Fruit fly (Drosophila melanogaster) Kc167 (cell line): ENCODE results near the gene Gmd.

Experiments used
- Myc ChIP-seq: fragments of >200 bp; optimal IDR thresholded peaks from 2 replicates; lab custom pipeline; 2017; ENCODE audit warnings: missing external identifiers
- Sin3A ChIP-seq: fragments of >200 bp; optimal IDR thresholded peaks from 2 replicates; lab custom pipeline; 2018; ENCODE audit warnings: missing external identifiers
- h ChIP-seq: fragments of >200 bp; optimal IDR thresholded peaks from 3 replicates; lab custom pipeline; 2018; ENCODE audit warnings: missing external identifiers
- insv ChIP-seq: fragments of >200 bp; optimal IDR thresholded peaks from 3 replicates; lab custom pipeline; 2018; ENCODE audit warnings: missing external identifiers
- psq ChIP-seq: fragments of >200 bp; optimal IDR thresholded peaks from 2 replicates; lab custom pipeline; 2017; ENCODE audit warnings: missing external identifiers
- ttk ChIP-seq: sonication (Bioruptor generic); optimal IDR thresholded peaks from 2 replicates; lab custom pipeline; 2017; ENCODE audit warnings: missing external identifiers

The Gmd gene

DNA sequence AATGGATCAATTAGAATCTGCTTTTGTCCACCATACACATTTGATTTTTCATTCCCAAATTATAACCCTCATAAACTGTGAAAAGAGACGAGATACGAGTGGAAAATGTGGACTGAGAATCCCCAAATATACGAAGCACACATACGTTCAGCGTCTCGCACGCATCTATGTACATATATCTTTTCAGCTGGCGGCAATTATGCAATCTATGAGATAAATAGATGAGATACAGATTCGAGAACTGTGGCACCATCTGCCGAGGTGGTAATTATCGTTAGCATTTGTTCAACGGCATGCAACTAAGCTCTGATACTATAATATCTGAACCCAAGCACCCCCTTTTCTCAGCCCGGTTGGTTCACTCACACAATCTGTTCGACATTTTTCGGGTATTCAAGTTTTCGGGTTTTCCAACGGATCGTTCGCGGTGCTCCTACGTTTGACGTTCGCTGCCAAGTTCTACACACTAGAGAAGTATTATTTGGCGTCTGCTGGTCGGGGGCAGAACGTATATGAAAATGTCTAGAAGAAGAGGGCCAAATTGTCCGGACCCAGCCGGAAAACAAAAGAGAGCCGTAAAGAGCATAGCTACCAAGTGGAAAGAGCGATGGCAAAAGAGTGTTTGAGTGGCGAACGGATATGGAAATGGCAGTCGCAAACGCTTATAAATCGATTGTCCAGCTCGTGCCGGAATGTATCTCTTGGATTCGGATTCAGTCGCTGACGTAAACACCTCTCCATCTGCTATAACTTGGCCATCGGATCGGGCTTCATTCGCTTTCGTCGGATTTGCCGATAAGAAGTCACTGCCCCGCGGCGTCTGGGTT lies 18.4 kb upstream of the Gmd start:
- no peak for TF ChIP-seq h (lab: Kevin White, UChicago)
- no peak for TF ChIP-seq insv (lab: Kevin White, UChicago)
- no peak for TF ChIP-seq ttk (lab: Kevin White, UChicago)
- TF ChIP-seq psq (lab: Kevin White, UChicago) = no peak
- TF ChIP-seq Myc (lab: Kevin White, UChicago) = no peak
- no peak for TF ChIP-seq Sin3A (lab: Kevin White, UChicago)

DNA sequence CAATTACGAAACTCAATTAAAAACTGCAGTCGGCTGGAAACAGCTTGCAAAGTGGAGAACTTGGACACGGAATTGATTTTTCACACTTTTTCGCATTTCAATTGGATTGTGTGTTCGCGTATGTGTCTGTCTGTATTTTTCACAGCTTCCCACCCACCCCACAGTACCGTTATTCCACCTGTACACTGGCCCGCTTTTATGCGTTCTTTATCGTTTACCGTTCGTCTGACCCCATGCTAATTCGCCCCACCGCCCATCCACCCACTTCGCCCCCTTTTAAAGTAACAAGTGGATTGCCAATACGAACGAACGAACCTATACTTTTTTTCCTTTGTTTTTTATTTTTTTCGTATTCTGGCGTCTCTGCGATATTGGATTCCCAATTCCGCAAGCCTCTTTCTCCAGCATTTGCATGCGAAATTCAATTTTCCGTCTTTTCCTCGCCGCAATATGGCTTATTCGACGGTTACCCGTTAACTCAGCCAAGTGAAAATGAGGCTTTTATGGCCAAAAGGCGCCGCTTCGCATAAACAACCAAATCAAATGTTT lies 5.3 kb upstream of the Gmd start:
- no peak for TF ChIP-seq insv (lab: Kevin White, UChicago)
- TF ChIP-seq Sin3A (lab: Kevin White, UChicago) = no peak
- no peak for TF ChIP-seq h (lab: Kevin White, UChicago)
- TF ChIP-seq psq (lab: Kevin White, UChicago) = no peak
- no peak for TF ChIP-seq Myc (lab: Kevin White, UChicago)
- TF ChIP-seq ttk (lab: Kevin White, UChicago) = no peak

DNA sequence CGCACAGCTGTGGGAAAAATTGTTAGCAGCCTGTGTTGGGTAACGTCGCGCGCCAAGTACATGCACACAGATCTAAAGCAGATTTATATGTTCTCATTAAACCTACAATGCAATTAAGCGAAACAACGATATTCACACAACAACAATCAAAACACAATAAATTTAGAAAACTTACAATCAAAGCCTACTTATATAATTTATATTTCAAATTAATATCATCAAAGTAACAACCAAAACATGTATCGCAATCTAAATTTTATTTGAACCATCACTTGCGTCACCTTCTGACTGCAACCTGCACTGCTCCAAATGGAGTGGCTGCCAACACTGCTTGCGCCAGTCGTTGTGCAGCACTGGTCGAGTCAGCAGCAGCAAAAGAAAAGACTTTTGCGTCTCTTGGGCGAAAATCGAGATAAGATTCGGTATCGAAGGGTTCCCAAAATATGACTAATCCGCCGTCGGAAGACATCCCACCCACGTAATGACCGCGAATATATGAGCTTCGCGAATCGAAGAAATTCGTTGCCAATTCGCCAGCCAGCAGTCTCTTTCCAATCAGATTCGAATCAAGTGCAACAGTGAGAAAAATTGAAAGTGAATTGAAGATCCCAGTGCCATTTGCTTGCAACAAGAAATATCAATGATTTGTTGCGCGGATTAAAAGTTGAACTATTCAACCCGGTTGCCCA lies 4.6 kb upstream of the Gmd start, which contains the start of the genes CG8892 and CG34126:
CG8892 (minus strand) TSS at position 315 of the 689 bp plus-strand sequence.
CG34126 (plus strand) TSS at position 337 of the 689 bp plus-strand sequence.
- TF ChIP-seq Myc (lab: Kevin White, UChicago) (no peak), insv (lab: Kevin White, UChicago) (no peak), h (lab: Kevin White, UChicago) (no peak), ttk (lab: Kevin White, UChicago) (no peak), Sin3A (lab: Kevin White, UChicago) (no peak), psq (lab: Kevin White, UChicago) (no peak)

DNA sequence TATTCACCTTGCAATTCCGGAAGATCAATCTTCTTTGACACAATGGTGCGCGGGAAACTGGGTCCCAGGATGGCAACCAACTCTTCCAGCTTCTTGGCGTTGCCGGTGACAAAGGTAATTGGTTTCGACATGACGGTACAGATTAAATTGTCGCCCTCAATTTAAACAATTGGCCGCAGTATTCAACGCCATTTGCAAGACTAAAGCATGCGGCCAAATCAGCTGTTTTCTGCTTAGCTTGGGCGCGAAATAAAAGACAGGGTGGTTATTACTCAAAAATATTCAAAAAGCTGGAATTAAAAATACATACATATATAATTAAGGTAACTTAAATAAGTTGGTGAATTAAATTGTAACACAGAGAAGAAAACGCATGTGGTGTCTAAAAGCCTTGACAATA lies 2.3 kb upstream of the Gmd start, which contains the start of gene CG8891:
CG8891 (minus strand) TSS at position 242 of the 400 bp plus-strand sequence.
- TF ChIP-seq Sin3A (lab: Kevin White, UChicago) = no peak
- TF ChIP-seq ttk (lab: Kevin White, UChicago) = no peak
- no peak for TF ChIP-seq h (lab: Kevin White, UChicago)
- no peak for TF ChIP-seq psq (lab: Kevin White, UChicago)
- no peak for TF ChIP-seq Myc (lab: Kevin White, UChicago)

DNA sequence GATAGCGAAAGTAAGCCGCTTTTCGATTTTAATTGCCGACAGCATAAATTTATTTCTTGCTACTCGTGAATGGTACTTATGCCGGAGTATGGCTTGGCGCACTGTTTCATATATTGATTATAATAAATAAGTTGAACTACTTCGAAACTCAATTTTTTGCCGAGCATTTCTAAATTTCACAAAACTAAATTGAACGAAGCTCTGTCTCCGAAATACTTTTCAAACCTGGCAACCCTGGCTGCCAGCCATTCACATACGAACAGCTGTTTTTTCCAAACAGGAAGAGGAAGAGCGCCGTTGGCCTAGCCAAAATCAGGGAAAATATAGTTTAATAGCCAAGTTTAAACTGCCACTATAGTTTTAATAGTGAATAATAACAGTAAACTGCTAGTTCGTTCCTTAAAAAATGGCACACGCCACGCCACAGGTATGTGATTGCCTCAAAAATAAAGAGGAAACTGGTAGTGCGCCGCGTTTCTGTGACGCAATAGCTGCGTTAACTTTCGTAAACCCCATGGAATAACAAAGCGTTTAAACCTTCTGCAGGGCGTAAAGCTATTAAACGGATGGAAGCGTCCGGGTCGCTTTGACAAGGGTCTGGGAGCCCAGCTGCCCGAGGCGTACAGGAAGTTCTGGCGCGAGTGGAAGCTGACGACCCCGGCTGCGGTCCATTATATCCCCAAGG lies 3.0 kb downstream of the Gmd start, which contains the start of gene mRpL28:
mRpL28 (plus strand) TSS at position 246 of the 685 bp plus-strand sequence.
- TF ChIP-seq insv (lab: Kevin White, UChicago) (no peak), psq (lab: Kevin White, UChicago) (no peak), Myc (lab: Kevin White, UChicago) (no peak), Sin3A (lab: Kevin White, UChicago) (no peak), ttk (lab: Kevin White, UChicago) (no peak), h (lab: Kevin White, UChicago) (no peak)

DNA sequence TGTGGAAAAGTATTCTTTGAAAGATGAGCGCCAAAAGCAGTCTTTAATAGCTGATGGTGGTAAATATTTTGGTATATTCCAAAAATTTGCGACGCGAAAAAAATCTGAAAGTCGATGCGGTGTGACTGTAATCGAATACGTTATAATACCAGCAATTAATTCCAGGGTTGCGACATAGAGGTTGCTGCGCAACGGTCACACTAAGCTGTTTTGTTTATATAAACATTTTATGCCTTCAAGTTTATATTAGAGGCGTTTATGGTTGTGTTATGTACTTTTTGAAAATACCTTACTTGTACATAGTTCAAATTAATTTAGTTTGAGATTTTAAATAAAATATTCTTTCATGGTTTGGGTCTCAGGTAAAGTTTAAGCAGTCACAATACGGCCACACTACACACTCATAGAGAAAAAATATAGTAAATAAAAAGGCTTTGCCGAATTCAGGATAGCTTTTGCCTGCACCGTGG lies 5.5 kb downstream of the Gmd start, which contains the start of gene CG14043:
CG14043 (plus strand) TSS at position 374 of the 470 bp plus-strand sequence.
- TF ChIP-seq Sin3A (lab: Kevin White, UChicago) (no peak), psq (lab: Kevin White, UChicago) (no peak), h (lab: Kevin White, UChicago) (no peak), Myc (lab: Kevin White, UChicago) (no peak), ttk (lab: Kevin White, UChicago) (no peak), insv (lab: Kevin White, UChicago) (no peak)

DNA sequence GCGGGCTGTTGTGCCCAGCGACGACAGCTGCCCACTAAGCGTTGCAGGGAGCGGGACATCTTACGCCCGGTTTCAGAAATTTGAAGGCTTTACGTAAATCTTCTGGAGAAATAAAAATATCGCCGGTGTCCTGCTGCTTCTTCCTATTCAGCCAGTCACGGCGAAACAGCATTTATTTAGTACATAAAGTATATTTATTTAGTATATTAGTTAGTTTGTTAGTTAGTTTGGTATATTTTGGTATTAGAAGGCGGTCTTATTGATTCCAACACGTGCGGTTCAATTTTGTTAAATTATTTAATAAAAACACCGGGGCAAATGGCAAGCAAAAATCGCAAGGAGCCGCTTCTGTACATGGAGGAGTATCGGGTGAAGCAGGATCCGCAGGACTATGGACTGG lies 8.1 kb downstream of the Gmd start, which contains the start of the genes Scox and Polr1C:
Scox (minus strand) TSS at position 169 of the 400 bp plus-strand sequence.
Polr1C (plus strand) TSS at position 238 of the 400 bp plus-strand sequence.
- no peak for TF ChIP-seq ttk (lab: Kevin White, UChicago)
- no peak for TF ChIP-seq insv (lab: Kevin White, UChicago)
- TF ChIP-seq Myc (lab: Kevin White, UChicago) = no peak
- no peak for TF ChIP-seq h (lab: Kevin White, UChicago)
- TF ChIP-seq psq (lab: Kevin White, UChicago) = no peak

DNA sequence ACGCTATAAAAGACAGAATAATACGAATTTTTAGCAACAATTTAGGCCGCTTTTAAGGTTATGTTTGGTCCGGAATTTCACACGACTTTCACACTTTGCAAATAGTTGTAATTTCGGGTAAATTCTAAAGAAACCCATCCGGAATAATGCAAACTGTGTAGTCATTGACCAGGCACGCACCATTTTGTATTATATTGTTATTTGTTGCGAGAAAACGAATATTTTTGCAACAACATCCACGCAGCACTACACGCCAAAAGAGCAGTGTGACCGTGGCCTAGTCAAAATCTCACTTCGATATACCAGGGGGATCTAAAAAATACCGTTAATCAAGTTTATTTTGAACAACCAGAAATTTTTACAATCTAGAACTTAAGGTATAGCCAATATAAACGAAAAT lies 9.3 kb downstream of the Gmd start, which contains the start of gene eIF3i:
eIF3i (minus strand) TSS at position 265 of the 400 bp plus-strand sequence.
- TF ChIP-seq h (lab: Kevin White, UChicago) (no peak), insv (lab: Kevin White, UChicago) (no peak), Sin3A (lab: Kevin White, UChicago) (no peak), psq (lab: Kevin White, UChicago) (no peak), Myc (lab: Kevin White, UChicago) (no peak), ttk (lab: Kevin White, UChicago) (no peak)

DNA sequence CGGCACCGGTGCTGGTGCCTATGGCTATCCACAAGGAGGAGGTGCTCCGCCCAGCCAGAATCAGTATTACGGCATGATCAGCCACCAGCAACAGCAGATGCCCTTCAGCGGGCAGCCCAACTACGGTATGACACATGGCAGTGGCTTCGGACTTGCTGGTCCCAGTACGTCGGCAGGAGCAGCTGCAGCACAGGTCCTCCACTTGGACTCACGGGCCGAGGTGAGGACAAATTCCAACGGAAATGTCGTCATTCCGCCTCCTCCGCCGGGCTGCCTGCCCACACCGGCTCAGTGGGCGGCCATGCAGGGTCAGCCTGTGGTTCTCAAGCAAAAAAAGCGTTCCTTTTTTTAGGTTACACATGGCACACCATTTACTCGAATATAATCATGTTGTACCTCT lies 10.9 kb downstream of the Gmd start:
- TF ChIP-seq ttk (lab: Kevin White, UChicago) (no peak), h (lab: Kevin White, UChicago) (no peak), insv (lab: Kevin White, UChicago) (no peak), Myc (lab: Kevin White, UChicago) (no peak), Sin3A (lab: Kevin White, UChicago) (no peak), psq (lab: Kevin White, UChicago) (no peak)

DNA sequence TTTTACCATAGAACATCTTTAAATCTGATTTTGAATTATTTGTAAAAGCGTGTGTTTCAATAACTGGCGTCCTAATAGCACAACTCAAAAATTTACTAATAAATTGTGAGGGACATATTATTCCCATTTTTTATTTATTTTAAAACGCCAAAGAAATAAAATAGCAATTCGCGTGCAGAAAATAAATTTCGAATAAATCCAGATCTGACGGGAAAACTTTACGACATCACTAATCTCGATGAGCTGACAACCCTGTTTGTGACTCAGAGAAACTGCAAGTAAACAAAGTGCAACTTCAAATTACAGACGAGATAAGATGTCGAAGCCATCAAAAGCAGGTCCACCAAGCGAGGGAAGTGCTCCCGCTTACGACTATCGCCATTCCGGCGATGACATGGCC lies 11.4 kb downstream of the Gmd start, which contains the start of gene CG34125:
CG34125 (plus strand) TSS at position 254 of the 400 bp plus-strand sequence.
- TF ChIP-seq psq (lab: Kevin White, UChicago) = no peak
